Fruit fly (Drosophila melanogaster): ENCODE measurements around the gene CG18178.
A peak's percentile ranks its signal among the peaks of the same experiment; 100 is the strongest.

CG18178 gene

dm6 chr3L:9729795-9730421, 11.0 kb upstream of the CG18178 start, which contains the start of gene ATPsynB (continued):
- TF ChIP-seq Xbp1 (GFP tag; optimal IDR thresholded peaks at IDR 0.05): peak; percentile 37
- TF ChIP-seq CHES-1-like (GFP tag; optimal IDR thresholded peaks at IDR 0.05): no peak
- peak; percentile 39 for TF ChIP-seq BEAF-32 (GFP tag; optimal IDR thresholded peaks at IDR 0.05)
- TF ChIP-seq sug (tag; optimal IDR thresholded peaks at IDR 0.05): peak; percentile 61
- TF ChIP-seq CG9932 (GFP tag; IDR thresholded peaks at IDR 0.05): peak; percentile 55
- no peak for TF ChIP-seq bsh (GFP tag; optimal IDR thresholded peaks at IDR 0.05)
- no peak for TF ChIP-seq CG18262 (tag; optimal IDR thresholded peaks at IDR 0.05)
- TF ChIP-seq Ravus (GFP tag; IDR thresholded peaks at IDR 0.05): no peak
- TF ChIP-seq CG10267 (tag; optimal IDR thresholded peaks at IDR 0.05): peak; percentile 98
- no peak for TF ChIP-seq CG17328 (GFP tag; IDR thresholded peaks at IDR 0.05)
- no peak for TF ChIP-seq fd64A (GFP tag; optimal IDR thresholded peaks at IDR 0.05)
- peak; percentile 35 for TF ChIP-seq CG2116 (GFP tag; optimal IDR thresholded peaks at IDR 0.05)
- peak; percentile 25 for TF ChIP-seq Sry-δ (GFP tag; optimal IDR thresholded peaks at IDR 0.05)
- no peak for TF ChIP-seq maf-S (GFP tag; optimal IDR thresholded peaks at IDR 0.05)
- no peak for TF ChIP-seq mld (GFP tag; IDR thresholded peaks at IDR 0.05; ENCODE audit: partially characterized antibody)
- no peak for TF ChIP-seq CG8290 (GFP tag; optimal IDR thresholded peaks at IDR 0.05)
- no peak for TF ChIP-seq CG8290 (tag; optimal IDR thresholded peaks at IDR 0.05)
- TF ChIP-seq Myb (GFP tag; optimal IDR thresholded peaks at IDR 0.05): peak; percentile 50
- peak; percentile 72 for TF ChIP-seq CG12659 (GFP tag; optimal IDR thresholded peaks at IDR 0.05)
- TF ChIP-seq Atf6 (GFP tag; IDR thresholded peaks at IDR 0.05): no peak
- TF ChIP-seq slbo (GFP tag; IDR thresholded peaks at IDR 0.05): peak; percentile 49; the same call in 1 of the 2 replicates
- peak; percentile 35 for TF ChIP-seq caup (GFP tag; optimal IDR thresholded peaks at IDR 0.05; ENCODE audit: severe bottlenecking)
- no peak for TF ChIP-seq mirr (GFP tag; optimal IDR thresholded peaks at IDR 0.05)
- TF ChIP-seq ewg (GFP tag; optimal IDR thresholded peaks at IDR 0.05): peak; percentile 21
- TF ChIP-seq CG17829 (tag; optimal IDR thresholded peaks at IDR 0.05): peak; percentile 39
- TF ChIP-seq fu2 (GFP tag; optimal IDR thresholded peaks at IDR 0.05): no peak
- TF ChIP-seq Stat92E (GFP tag; optimal IDR thresholded peaks at IDR 0.05): peak in 1 of 3 experiments; percentile 60
- TF ChIP-seq gfzf (GFP tag; optimal IDR thresholded peaks at IDR 0.05): peak; percentile 18
- peak; percentile 5 for TF ChIP-seq CG13624 (GFP tag; optimal IDR thresholded peaks at IDR 0.05)
- TF ChIP-seq HmgZ (tag; optimal IDR thresholded peaks at IDR 0.05): peak; percentile 53
- TF ChIP-seq Fer3 (tag; optimal IDR thresholded peaks at IDR 0.05): peak; percentile 18
- TF ChIP-seq CG2120 (GFP tag; optimal IDR thresholded peaks at IDR 0.05): peak; percentile 47
- peak; percentile 27 for TF ChIP-seq HLHmδ (GFP tag; optimal IDR thresholded peaks at IDR 0.05)
- no peak for TF ChIP-seq Doc2 (GFP tag; IDR thresholded peaks at IDR 0.05)
- 0 out of 3 replicates have a peak, but pooled peaks have one; percentile 13 for TF ChIP-seq z (GFP tag; IDR thresholded peaks at IDR 0.05)
- TF ChIP-seq H15 (GFP tag; IDR thresholded peaks at IDR 0.05): no peak
- TF ChIP-seq tio (GFP tag; optimal IDR thresholded peaks at IDR 0.05): no peak
- TF ChIP-seq tll (GFP tag; optimal IDR thresholded peaks at IDR 0.05): no peak
- peak; percentile 36; the same call in 1 of the 2 replicates for TF ChIP-seq CG13287 (GFP tag; IDR thresholded peaks at IDR 0.05; ENCODE audit: partially characterized antibody)
- peak; percentile 24; the same call in 1 of the 3 replicates for TF ChIP-seq row (GFP tag; IDR thresholded peaks at IDR 0.05)
- TF ChIP-seq CG14710 (tag; optimal IDR thresholded peaks at IDR 0.05): peak; percentile 59
- TF ChIP-seq zfh2 (GFP tag; optimal IDR thresholded peaks at IDR 0.05): peak; percentile 41
- peak; percentile 51; the same call in 1 of the 3 replicates for TF ChIP-seq CG34422 (GFP tag; IDR thresholded peaks at IDR 0.05)
- peak; percentile 38 for TF ChIP-seq CG3995 (GFP tag; optimal IDR thresholded peaks at IDR 0.05)
- peak; percentile 35; the same call in 1 of the 2 replicates for TF ChIP-seq vvl (GFP tag; IDR thresholded peaks at IDR 0.05)
- no peak for TF ChIP-seq ara (GFP tag; IDR thresholded peaks at IDR 0.05)
- TF ChIP-seq CG12942 (GFP tag; optimal IDR thresholded peaks at IDR 0.05): peak; percentile 19
- TF ChIP-seq Fer2 (tag; optimal IDR thresholded peaks at IDR 0.05): peak; percentile 3
- TF ChIP-seq pum (GFP tag; optimal IDR thresholded peaks at IDR 0.05): no peak

Measured in whole organism, embryonic.